Worm (Caenorhabditis elegans) whole organism, L1 larva: ENCODE data around the gene srxa-4.

Experiments used
- C16A3.4 ChIP-seq: fragments of 150-350 bp; optimal IDR thresholded peaks from 2 replicates; lab custom pipeline; 2014; ENCODE audit warnings: missing biosample characterization, missing genetic modification characterization
- C34B4.2 ChIP-seq: sonication (generic microtip); optimal IDR thresholded peaks from 2 replicates; lab custom pipeline; 2017; ENCODE audit warnings: mild to moderate bottlenecking, missing genetic modification characterization, missing compliant biosample characterization
- F16B12.6 ChIP-seq: fragments of 150-350 bp; optimal IDR thresholded peaks from 2 replicates; lab custom pipeline; 2014; ENCODE audit warnings: missing biosample characterization, missing genetic modification characterization
- ama-1 ChIP-seq: fragments of 150-350 bp; optimal IDR thresholded peaks from 2 replicates; lab custom pipeline; 2014
- blmp-1 ChIP-seq: fragments of 150-350 bp; optimal IDR thresholded peaks from 2 replicates; lab custom pipeline; 2014; ENCODE audit warnings: missing biosample characterization, missing genetic modification characterization
- ceh-88 ChIP-seq: fragments of 200-800 bp; sonication (Bioruptor generic); IDR thresholded peaks from 2 replicates; pipeline ENCODE4 v1.3.6; 2022; ENCODE audit warnings: missing genetic modification characterization, missing compliant biosample characterization
- ceh-90 ChIP-seq: sonication (generic microtip); optimal IDR thresholded peaks from 2 replicates; lab custom pipeline; 2016; ENCODE audit warnings: missing genetic modification characterization, missing compliant biosample characterization
- dpl-1 ChIP-seq, 3 experiments: fragments of 150-350 bp in 2 of 3; sonication (generic microtip) in 1 of 3; optimal IDR thresholded peaks; 2 replicates each; lab custom pipeline; 2014 to 2017; ENCODE audit warnings: missing biosample characterization in 3 of 3, missing genetic modification characterization in 3 of 3, missing genetic modification reagents in 3 of 3
- efl-1 ChIP-seq, 4 experiments: fragments of 150-350 bp; optimal IDR thresholded peaks in 3 of 4; peaks in 1 of 4; 1 replicate in 1 of 4; 2 replicates in 3 of 4; lab custom pipeline; 2014; ENCODE audit warnings: missing biosample characterization in 2 of 4, missing genetic modification characterization in 2 of 4, missing genetic modification reagents in 2 of 4
- efl-3 ChIP-seq: fragments of 200-800 bp; sonication (Bioruptor generic); optimal IDR thresholded peaks from 2 replicates; lab custom pipeline; 2018; ENCODE audit warnings: mild to moderate bottlenecking, missing genetic modification characterization, missing compliant biosample characterization
- elt-3 ChIP-seq, 6 experiments: fragments of 150-350 bp in 1 of 6; sonication (generic microtip); optimal IDR thresholded peaks; 2 replicates each; lab custom pipeline; 2017 to 2018; ENCODE audit warnings: missing biosample characterization in 6 of 6, missing genetic modification characterization in 6 of 6, inconsistent platforms in 1 of 6
- fkh-8 ChIP-seq: sonication (generic microtip); optimal IDR thresholded peaks from 2 replicates; lab custom pipeline; 2016; ENCODE audit warnings: mild to moderate bottlenecking, missing genetic modification characterization, missing compliant biosample characterization
- fos-1 ChIP-seq: fragments of 150-350 bp; optimal IDR thresholded peaks from 2 replicates; lab custom pipeline; 2014; ENCODE audit warnings: missing biosample characterization, missing genetic modification characterization
- grh-1 ChIP-seq: fragments of 200-800 bp; sonication (Bioruptor generic); IDR thresholded peaks from 2 replicates; pipeline ENCODE4 v1.3.6; 2022; ENCODE audit warnings: missing genetic modification reagents, missing genetic modification characterization, missing compliant biosample characterization
- hlh-4 ChIP-seq: sonication (generic microtip); optimal IDR thresholded peaks from 2 replicates; lab custom pipeline; 2016; ENCODE audit warnings: mild to moderate bottlenecking, missing genetic modification characterization, missing compliant biosample characterization
- irx-1 ChIP-seq: sonication (generic microtip); optimal IDR thresholded peaks from 2 replicates; lab custom pipeline; 2016; ENCODE audit warnings: missing genetic modification characterization, missing compliant biosample characterization
- jun-1 ChIP-seq: fragments of 150-350 bp; optimal IDR thresholded peaks from 2 replicates; lab custom pipeline; 2014; ENCODE audit warnings: missing biosample characterization, missing genetic modification reagents, missing genetic modification characterization
- lin-14 ChIP-seq: fragments of 200-800 bp; sonication (Bioruptor generic); optimal IDR thresholded peaks from 2 replicates; lab custom pipeline; 2018; ENCODE audit warnings: mild to moderate bottlenecking, missing genetic modification characterization, moderate library complexity, missing compliant biosample characterization
- lin-35 ChIP-seq, 2 experiments: fragments of 150-350 bp; optimal IDR thresholded peaks; 2 replicates each; lab custom pipeline; 2014; ENCODE audit warnings: missing biosample characterization in 2 of 2, missing genetic modification characterization in 2 of 2, missing genetic modification reagents in 2 of 2
- lir-3 ChIP-seq: sonication (generic microtip); optimal IDR thresholded peaks from 2 replicates; lab custom pipeline; 2016; ENCODE audit warnings: mild to moderate bottlenecking, missing genetic modification characterization, moderate library complexity, missing compliant biosample characterization; ENCODE audit not compliant: poor library complexity
- lsy-2 ChIP-seq, 2 experiments: fragments of 150-350 bp; optimal IDR thresholded peaks; 2 replicates each; lab custom pipeline; 2014; ENCODE audit warnings: missing biosample characterization in 2 of 2, missing genetic modification characterization in 2 of 2
- mdl-1 ChIP-seq, 2 experiments: fragments of 150-350 bp; optimal IDR thresholded peaks; 2 replicates each; lab custom pipeline; 2014 to 2017; ENCODE audit warnings: missing biosample characterization in 2 of 2, missing genetic modification characterization in 2 of 2, inconsistent platforms in 1 of 2
- nhr-19 ChIP-seq: fragments of 200-800 bp; sonication (Bioruptor generic); conservative IDR thresholded peaks from 2 replicates; pipeline ENCODE4 v1.3.6; 2022; ENCODE audit warnings: missing genetic modification characterization, missing compliant biosample characterization
- nhr-20 ChIP-seq: sonication (generic microtip); optimal IDR thresholded peaks from 2 replicates; lab custom pipeline; 2016; ENCODE audit warnings: mild to moderate bottlenecking, missing genetic modification characterization, missing compliant biosample characterization
- nhr-47 ChIP-seq: sonication (generic microtip); optimal IDR thresholded peaks from 2 replicates; lab custom pipeline; 2016; ENCODE audit warnings: mild to moderate bottlenecking, missing genetic modification characterization, moderate library complexity, missing compliant biosample characterization
- nhr-71 ChIP-seq: sonication (generic microtip); optimal IDR thresholded peaks from 2 replicates; lab custom pipeline; 2016; ENCODE audit warnings: mild to moderate bottlenecking, missing genetic modification characterization, moderate library complexity, missing compliant biosample characterization
- nhr-76 ChIP-seq: sonication (generic microtip); optimal IDR thresholded peaks from 2 replicates; lab custom pipeline; 2017; ENCODE audit warnings: missing biosample characterization, missing genetic modification characterization
- nhr-85 ChIP-seq: sonication (generic microtip); peaks from one replicate; lab custom pipeline; 2016; ENCODE audit warnings: missing genetic modification characterization, inconsistent platforms, missing compliant biosample characterization
- nhr-90 ChIP-seq: sonication (generic microtip); optimal IDR thresholded peaks from 2 replicates; lab custom pipeline; 2016; ENCODE audit warnings: mild to moderate bottlenecking, missing genetic modification characterization, missing compliant biosample characterization; ENCODE audit not compliant: poor library complexity
- pax-3 ChIP-seq: fragments of 200-800 bp; sonication (Bioruptor generic); optimal IDR thresholded peaks from 2 replicates; lab custom pipeline; 2018; ENCODE audit warnings: mild to moderate bottlenecking, missing genetic modification characterization, moderate library complexity, missing compliant biosample characterization
- skn-1 ChIP-seq: fragments of 150-350 bp; optimal IDR thresholded peaks from 2 replicates; lab custom pipeline; 2014; ENCODE audit warnings: missing biosample characterization, missing genetic modification characterization
- snpc-4 ChIP-seq: fragments of 150-350 bp; optimal IDR thresholded peaks from 2 replicates; lab custom pipeline; 2014; ENCODE audit warnings: missing biosample characterization, missing genetic modification characterization
- snu-23 ChIP-seq: sonication (generic microtip); optimal IDR thresholded peaks from 2 replicates; lab custom pipeline; 2016; ENCODE audit warnings: missing genetic modification characterization, missing compliant biosample characterization
- sup-37 ChIP-seq: fragments of 200-800 bp; sonication (Bioruptor generic); optimal IDR thresholded peaks from 2 replicates; lab custom pipeline; 2018; ENCODE audit warnings: mild to moderate bottlenecking, missing genetic modification characterization, missing compliant biosample characterization
- swsn-7 ChIP-seq: sonication (generic microtip); optimal IDR thresholded peaks from 2 replicates; lab custom pipeline; 2016; ENCODE audit warnings: missing genetic modification characterization, missing compliant biosample characterization
- tbx-2 ChIP-seq: sonication (generic microtip); optimal IDR thresholded peaks from 2 replicates; lab custom pipeline; 2016; ENCODE audit warnings: missing genetic modification characterization, missing compliant biosample characterization
- tlp-1 ChIP-seq: fragments of 150-350 bp; optimal IDR thresholded peaks from 2 replicates; lab custom pipeline; 2014; ENCODE audit warnings: missing biosample characterization, missing genetic modification characterization
- unc-130 ChIP-seq: fragments of 150-350 bp; optimal IDR thresholded peaks from 2 replicates; lab custom pipeline; 2017; ENCODE audit warnings: missing biosample characterization, missing genetic modification characterization, inconsistent platforms
- unc-98 ChIP-seq: fragments of 200-800 bp; sonication (Bioruptor generic); IDR thresholded peaks from 2 replicates; pipeline ENCODE4 v1.3.6; 2022; ENCODE audit warnings: missing genetic modification characterization, missing compliant biosample characterization
- ztf-4 ChIP-seq: fragments of 150-350 bp; optimal IDR thresholded peaks from 2 replicates; lab custom pipeline; 2014; ENCODE audit warnings: missing biosample characterization, missing genetic modification characterization

The srxa-4 gene

ce11 chrV:7414909-7415308 lies 5.4 kb upstream of the srxa-4 start, which contains the start of gene F18E3.12:
F18E3.12 (plus strand) TSS chrV:7414985.
- TF ChIP-seq nhr-71 (tag; lab: Kevin White, UChicago) (no peak), nhr-76 (tag; lab: Kevin White, UChicago) (no peak), lin-35 (GFP tag; optimal IDR thresholded peaks at IDR 0.05; lab: Kevin White, UChicago) (peak in 1 of 2 experiments; percentile 12), lir-3 (tag; lab: Kevin White, UChicago) (no peak), elt-3 (tag; optimal IDR thresholded peaks at IDR 0.05; lab: Kevin White, UChicago) (no peak), efl-3 (GFP tag; lab: Kevin White, UChicago) (no peak), hlh-4 (tag; lab: Kevin White, UChicago) (no peak)
- TF ChIP-seq, all 84 proteins: peak for 1

DNA sequence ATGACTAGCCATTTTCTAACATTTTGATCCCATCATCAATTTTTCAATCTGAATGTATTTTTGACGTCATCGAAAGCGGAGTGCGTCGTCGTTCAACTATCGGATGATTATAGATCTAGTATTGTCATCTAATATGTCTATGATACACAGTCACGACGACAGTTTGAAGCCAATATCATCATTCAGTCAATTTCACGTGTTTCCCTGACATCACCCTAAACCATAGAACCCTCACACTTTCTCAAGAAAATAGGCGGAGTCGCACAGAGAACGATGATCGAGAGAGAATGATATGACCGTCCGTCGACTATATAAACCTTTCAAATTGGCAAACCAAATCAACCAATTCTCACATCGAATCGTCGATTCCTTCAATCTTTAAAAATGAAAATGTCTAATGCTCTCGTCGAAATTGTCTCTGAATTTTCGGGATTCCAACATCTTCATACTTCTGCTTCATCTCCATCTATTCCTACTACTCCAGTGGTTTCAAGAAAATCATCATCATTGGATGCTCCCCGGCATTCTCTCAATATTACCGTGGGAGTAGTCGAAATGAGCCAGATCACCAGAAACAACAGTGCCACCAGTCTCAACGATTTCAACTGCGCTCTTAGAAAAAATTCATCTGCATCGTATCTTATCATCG lies 4.4 kb upstream of the srxa-4 start, which contains the start of gene F18E3.13:
TSS of gene F18E3.13 (plus strand) at position 385 of the 649 bp plus-strand sequence.
- TF ChIP-seq ceh-88 (GFP tag; lab: Robert Waterston, UW), result no peak
- TF ChIP-seq nhr-90, result peak; percentile 78
- TF ChIP-seq lin-35 (GFP tag; optimal IDR thresholded peaks at IDR 0.05; lab: Kevin White, UChicago), result peak in 1 of 2 experiments; percentile 69
- TF ChIP-seq blmp-1 (tag; lab: Kevin White, UChicago), result peak; percentile 90
- peak; percentile 7 for TF ChIP-seq jun-1
- peak; percentile 95 for TF ChIP-seq nhr-20 (tag; lab: Kevin White, UChicago)
- TF ChIP-seq nhr-19, result peak; percentile 97
- peak; percentile 32 for TF ChIP-seq unc-130 (tag; lab: Kevin White, UChicago)
- TF ChIP-seq tbx-2 (tag; lab: Kevin White, UChicago), result peak; percentile 70
- peak; percentile 50 for TF ChIP-seq ztf-4 (tag; lab: Kevin White, UChicago)
- no peak for TF ChIP-seq lsy-2 (tag; optimal IDR thresholded peaks at IDR 0.05; lab: Kevin White, UChicago)
- TF ChIP-seq lin-14, result peak; percentile 71
- TF ChIP-seq nhr-71 (tag; lab: Kevin White, UChicago), result peak; percentile 88
- TF ChIP-seq F16B12.6 (tag; lab: Kevin White, UChicago), result no peak
- peak; percentile 74 for TF ChIP-seq snu-23
- peak; percentile 53; the same call in 1 of the 2 replicates for TF ChIP-seq grh-1 (GFP tag; lab: Robert Waterston, UW)
- peak; percentile 43 for TF ChIP-seq C16A3.4
- TF ChIP-seq ama-1, result no peak
- TF ChIP-seq nhr-85 (tag; lab: Kevin White, UChicago), result peak; percentile 98
- peak in 1 of 3 experiments; percentile 24 for TF ChIP-seq dpl-1 (GFP tag; optimal IDR thresholded peaks at IDR 0.05; lab: Kevin White, UChicago)
- TF ChIP-seq irx-1 (tag; lab: Kevin White, UChicago), result no peak
- TF ChIP-seq elt-3 (tag; optimal IDR thresholded peaks at IDR 0.05; lab: Kevin White, UChicago), result peak in 5 of 6 experiments; percentile 43 to 97 (median 69)
- peak in 1 of 2 experiments; percentile 83 for TF ChIP-seq mdl-1 (tag; optimal IDR thresholded peaks at IDR 0.05; lab: Kevin White, UChicago)
- TF ChIP-seq efl-1 (optimal IDR thresholded peaks at IDR 0.05; lab: Kevin White, UChicago), result no peak
- TF ChIP-seq efl-1 (GFP tag; optimal IDR thresholded peaks at IDR 0.05 in 1 of 2; lab: Kevin White, UChicago), result peak in 1 of 2 experiments; percentile 89
- TF ChIP-seq nhr-47, result peak; percentile 34
- peak; percentile 65 for TF ChIP-seq skn-1 (tag; lab: Kevin White, UChicago)
- TF ChIP-seq, all 84 proteins: peak for 21

DNA sequence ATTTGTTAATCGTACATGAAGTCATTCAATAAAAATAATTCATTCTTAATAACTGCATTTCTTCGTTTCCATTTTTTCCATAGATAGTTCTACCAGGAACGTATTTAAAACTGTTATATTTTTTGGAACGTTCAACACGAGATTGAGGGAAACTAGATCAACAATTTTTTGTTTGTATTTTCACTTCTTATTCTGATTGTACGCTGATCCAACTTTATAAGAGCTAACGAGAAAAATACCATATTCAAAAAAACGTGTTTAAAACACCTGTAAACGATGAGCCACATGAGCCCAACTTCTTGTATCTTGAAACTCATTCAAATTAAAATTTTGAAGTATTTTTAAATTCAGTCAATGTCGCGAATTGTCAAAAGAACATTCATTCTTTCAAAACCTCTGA lies 3.7 kb upstream of the srxa-4 start:
- TF ChIP-seq lin-35 (GFP tag; optimal IDR thresholded peaks at IDR 0.05; lab: Kevin White, UChicago) (peak in 1 of 2 experiments; percentile 17), fkh-8 (tag; lab: Kevin White, UChicago) (no peak)

DNA sequence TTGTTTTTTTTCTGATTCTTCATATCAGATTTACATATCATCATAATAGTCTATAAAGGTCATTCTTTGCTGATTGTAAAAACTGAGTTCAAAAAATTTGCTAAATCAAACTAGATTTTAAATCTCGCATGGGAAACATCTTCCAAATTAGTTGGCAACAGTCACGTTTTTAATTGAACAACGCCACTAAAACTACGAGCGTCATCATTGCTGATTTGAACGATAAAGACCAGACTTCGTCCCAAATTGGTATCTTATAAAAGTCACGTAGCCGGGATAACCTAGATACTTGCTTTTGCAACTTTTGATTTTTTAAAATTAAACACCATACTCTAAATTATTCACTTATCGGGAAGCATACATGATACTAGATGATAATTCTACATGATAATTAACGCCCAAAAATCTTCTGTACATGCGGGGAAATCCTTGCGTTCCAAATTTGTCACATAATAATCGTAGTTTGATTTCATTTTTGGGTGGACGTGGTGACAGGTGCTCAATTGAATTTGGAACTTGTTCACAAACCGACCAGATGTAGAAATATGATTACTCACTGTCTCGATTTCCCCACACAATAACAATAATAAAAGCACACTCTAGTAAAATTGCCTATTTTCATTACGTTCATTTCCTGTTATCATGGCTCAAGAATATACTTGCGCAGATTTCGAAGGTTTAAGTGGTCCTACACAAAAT lies 3.1 kb upstream of the srxa-4 start, which contains the start of gene srw-67:
TSS of gene srw-67 (plus strand) at position 643 of the 699 bp plus-strand sequence.
- TF ChIP-seq tlp-1, result no peak
- TF ChIP-seq pax-3 (tag; lab: Kevin White, UChicago), result no peak
- peak; percentile 14 for TF ChIP-seq blmp-1 (tag; lab: Kevin White, UChicago)
- no peak for TF ChIP-seq lin-14
- no peak for TF ChIP-seq snpc-4 (tag; lab: Kevin White, UChicago)
- TF ChIP-seq sup-37 (GFP tag; lab: Kevin White, UChicago), result no peak
- peak in 1 of 6 experiments; percentile 33 for TF ChIP-seq elt-3 (tag; optimal IDR thresholded peaks at IDR 0.05; lab: Kevin White, UChicago)
- TF ChIP-seq swsn-7, result no peak
- TF ChIP-seq grh-1 (GFP tag; lab: Robert Waterston, UW), result no peak
- no peak for TF ChIP-seq unc-98 (GFP tag; lab: Robert Waterston, UW)
- TF ChIP-seq C34B4.2 (tag; lab: Kevin White, UChicago), result no peak
- no peak for TF ChIP-seq ceh-90
- TF ChIP-seq fos-1 (tag; lab: Kevin White, UChicago), result no peak
- TF ChIP-seq efl-1 (optimal IDR thresholded peaks at IDR 0.05; lab: Kevin White, UChicago), result no peak
- peak in 1 of 2 experiments; percentile 41 for TF ChIP-seq efl-1 (GFP tag; optimal IDR thresholded peaks at IDR 0.05 in 1 of 2; lab: Kevin White, UChicago)
- TF ChIP-seq, all 84 proteins: peak for 3
